Fruit fly (Drosophila melanogaster) whole organism, adult: ENCODE data around the gene PolA1.

Experiments used
- CG12768 ChIP-seq: fragments of 200-800 bp; sonication (Bioruptor generic); optimal IDR thresholded peaks from 2 replicates; lab custom pipeline; 2017; ENCODE audit warnings: missing biosample characterization, missing genetic modification characterization, mild to moderate bottlenecking, moderate library complexity, missing genetic modification reagents
- CG7101 ChIP-seq: fragments of 200-800 bp; sonication (Bioruptor generic); optimal IDR thresholded peaks from 2 replicates; lab custom pipeline; 2018; ENCODE audit warnings: missing biosample characterization, mild to moderate bottlenecking, missing genetic modification characterization, moderate library complexity
- Crg-1 ChIP-seq: fragments of 200-800 bp; sonication (Bioruptor generic); optimal IDR thresholded peaks from 2 replicates; lab custom pipeline; 2016; ENCODE audit warnings: missing biosample characterization, missing genetic modification characterization
- Mnt ChIP-seq: fragments of 200-800 bp; sonication (Bioruptor generic); optimal IDR thresholded peaks from 2 replicates; lab custom pipeline; 2016; ENCODE audit warnings: missing biosample characterization, mild to moderate bottlenecking, missing genetic modification characterization
- kay ChIP-seq: fragments of 200-800 bp; sonication (Bioruptor generic); peaks from one replicate; lab custom pipeline; 2016; ENCODE audit warnings: missing biosample characterization, missing genetic modification characterization, borderline replicate concordance
- tj ChIP-seq: fragments of 200-800 bp; sonication (Bioruptor generic); optimal IDR thresholded peaks from 3 replicates; lab custom pipeline; 2017; ENCODE audit warnings: missing biosample characterization, mild to moderate bottlenecking, missing genetic modification characterization, moderate library complexity
- toe ChIP-seq: fragments of 200-800 bp; sonication (Bioruptor generic); optimal IDR thresholded peaks from 2 replicates; lab custom pipeline; 2016; ENCODE audit warnings: missing biosample characterization, missing genetic modification characterization

- TF ChIP-seq tj = no peak
- TF ChIP-seq toe (GFP tag; lab: Kevin White, UChicago) = no peak
- TF ChIP-seq kay (GFP tag; lab: Kevin White, UChicago) = no peak
- TF ChIP-seq CG12768 (GFP tag; lab: Kevin White, UChicago) = no peak
- TF ChIP-seq CG7101 (tag; lab: Kevin White, UChicago) = no peak
- no peak for TF ChIP-seq Mnt (GFP tag; lab: Kevin White, UChicago)
- no peak for TF ChIP-seq Crg-1 (GFP tag; lab: Kevin White, UChicago)
Observed at dm6 chr3R:21682041-21682440, 10.5 kb upstream of the PolA1 start.
